Fruit fly (Drosophila melanogaster) whole organism, embryonic: ENCODE measurements around the gene Exd2.

Experiments
- Abd-B ChIP-seq: fragments of 200-800 bp; sonication (Bioruptor generic); optimal IDR thresholded peaks from 2 replicates; lab custom pipeline; 2018; ENCODE audit warnings: missing biosample characterization, mild to moderate bottlenecking, missing genetic modification characterization, moderate library complexity
- CG10462 ChIP-seq: fragments of 200-800 bp; sonication (Bioruptor generic); optimal IDR thresholded peaks from 2 replicates; lab custom pipeline; 2016; ENCODE audit warnings: missing biosample characterization, missing genetic modification characterization
- CG10979 ChIP-seq: fragments of 200-800 bp; sonication (Bioruptor generic); optimal IDR thresholded peaks from 2 replicates; lab custom pipeline; 2018; ENCODE audit warnings: missing biosample characterization, mild to moderate bottlenecking, missing genetic modification characterization, moderate library complexity
- CG12071 ChIP-seq: fragments of 200-800 bp; sonication (Bioruptor generic); optimal IDR thresholded peaks from 3 replicates; lab custom pipeline; 2018; ENCODE audit warnings: missing biosample characterization, mild to moderate bottlenecking, missing genetic modification characterization
- CG12299 ChIP-seq: fragments of 200-800 bp; sonication (Bioruptor generic); optimal IDR thresholded peaks from 2 replicates; lab custom pipeline; 2018; ENCODE audit warnings: missing biosample characterization, mild to moderate bottlenecking, missing genetic modification characterization
- CG14965 ChIP-seq: fragments of 200-800 bp; sonication (Bioruptor generic); optimal IDR thresholded peaks from 2 replicates; lab custom pipeline; 2016; ENCODE audit warnings: missing biosample characterization, missing genetic modification characterization, borderline replicate concordance
- CG1529 ChIP-seq: fragments of 200-800 bp; sonication (Bioruptor generic); optimal IDR thresholded peaks from 3 replicates; lab custom pipeline; 2018; ENCODE audit warnings: missing biosample characterization, missing genetic modification characterization
- CG16813 ChIP-seq: fragments of 200-800 bp; sonication (Bioruptor generic); IDR thresholded peaks from 3 replicates; pipeline ENCODE4 v1.3.6; 2022; ENCODE audit warnings: missing biosample characterization, missing genetic modification characterization; ENCODE audit not compliant: partially characterized antibody
- CG17802 ChIP-seq: fragments of 200-800 bp; sonication (Bioruptor generic); optimal IDR thresholded peaks from 2 replicates; lab custom pipeline; 2018; ENCODE audit warnings: missing biosample characterization, mild to moderate bottlenecking, missing genetic modification characterization, moderate library complexity
- CG18764 ChIP-seq: fragments of 200-800 bp; sonication (Bioruptor generic); optimal IDR thresholded peaks from 3 replicates; lab custom pipeline; 2016; ENCODE audit warnings: missing biosample characterization, missing genetic modification characterization
- CG2129 ChIP-seq: fragments of 200-800 bp; sonication (Bioruptor generic); IDR thresholded peaks from 2 replicates; pipeline ENCODE4 v1.3.6; 2022; ENCODE audit warnings: missing biosample characterization, missing genetic modification characterization; ENCODE audit not compliant: partially characterized antibody
- CG3163 ChIP-seq: fragments of 200-800 bp; sonication (Bioruptor generic); optimal IDR thresholded peaks from 3 replicates; lab custom pipeline; 2016; ENCODE audit warnings: missing biosample characterization, missing genetic modification characterization
- CG3407 ChIP-seq: fragments of 200-800 bp; sonication (Bioruptor generic); optimal IDR thresholded peaks from 2 replicates; lab custom pipeline; 2018; ENCODE audit warnings: missing biosample characterization, mild to moderate bottlenecking, missing genetic modification characterization
- CG3726 ChIP-seq: fragments of 200-800 bp; sonication (Bioruptor generic); IDR thresholded peaks from 3 replicates; pipeline ENCODE4, ENCODE4 v1.3.6; 2022; ENCODE audit warnings: missing biosample characterization, missing genetic modification characterization
- CG43689 ChIP-seq: fragments of 200-800 bp; sonication (Bioruptor generic); IDR thresholded peaks from 2 replicates; pipeline ENCODE4 v1.3.6; 2022; ENCODE audit warnings: missing biosample characterization, missing genetic modification characterization
- CG4820 ChIP-seq: fragments of 200-800 bp; sonication (Bioruptor generic); optimal IDR thresholded peaks from 3 replicates; lab custom pipeline; 2016; ENCODE audit warnings: missing biosample characterization, missing genetic modification characterization
- CG5245 ChIP-seq: fragments of 200-800 bp; sonication (Bioruptor generic); optimal IDR thresholded peaks from 3 replicates; lab custom pipeline; 2016; ENCODE audit warnings: missing biosample characterization, missing genetic modification characterization
- CG7271 ChIP-seq: fragments of 200-800 bp; sonication (Bioruptor generic); optimal IDR thresholded peaks from 2 replicates; lab custom pipeline; 2018; ENCODE audit warnings: missing biosample characterization, mild to moderate bottlenecking, missing genetic modification characterization, moderate library complexity
- CG7963 ChIP-seq: fragments of 200-800 bp; sonication (Bioruptor generic); IDR thresholded peaks from 3 replicates; pipeline ENCODE4 v1.3.6; 2022; ENCODE audit warnings: missing biosample characterization, missing genetic modification characterization; ENCODE audit not compliant: partially characterized antibody
- CG7987 ChIP-seq: fragments of 200-800 bp; sonication (Bioruptor generic); optimal IDR thresholded peaks from 2 replicates; lab custom pipeline; 2018; ENCODE audit warnings: missing biosample characterization, mild to moderate bottlenecking, missing genetic modification characterization, moderate library complexity
- CG8478 ChIP-seq: fragments of >200 bp; optimal IDR thresholded peaks from 2 replicates; lab custom pipeline; 2018
- CG8924 ChIP-seq: fragments of 200-800 bp; optimal IDR thresholded peaks from 3 replicates; lab custom pipeline; 2019; ENCODE audit warnings: missing biosample characterization, mild to moderate bottlenecking, missing genetic modification characterization, moderate library complexity
- HmgD ChIP-seq: fragments of 200-800 bp; sonication (Bioruptor generic); optimal IDR thresholded peaks from 3 replicates; lab custom pipeline; 2016; ENCODE audit warnings: missing biosample characterization, missing genetic modification characterization
- Hr51 ChIP-seq, 2 experiments: fragments of 200-800 bp; sonication (Bioruptor generic); optimal IDR thresholded peaks; 2 replicates in 1 of 2; 3 replicates in 1 of 2; lab custom pipeline; 2016 to 2018; ENCODE audit warnings: missing biosample characterization in 2 of 2, missing genetic modification characterization in 2 of 2, mild to moderate bottlenecking in 1 of 2, moderate library complexity in 1 of 2
- Lim3 ChIP-seq: fragments of 200-800 bp; sonication (Bioruptor generic); IDR thresholded peaks from 2 replicates; pipeline ENCODE4 v1.3.6; 2022; ENCODE audit warnings: missing biosample characterization, missing genetic modification characterization
- Med ChIP-seq: fragments of 200-800 bp; sonication (Bioruptor generic); peaks from one replicate; lab custom pipeline; 2016; ENCODE audit warnings: missing biosample characterization, missing genetic modification characterization, mild to moderate bottlenecking, inconsistent platforms, moderate library complexity
- NK7.1 ChIP-seq: fragments of 200-800 bp; sonication (Bioruptor generic); optimal IDR thresholded peaks from 3 replicates; lab custom pipeline; 2016; ENCODE audit warnings: missing biosample characterization, missing genetic modification characterization
- Rx ChIP-seq: fragments of 200-800 bp; sonication (Bioruptor generic); IDR thresholded peaks from 2 replicates; pipeline ENCODE4 v1.3.6; 2022; ENCODE audit warnings: missing biosample characterization, missing genetic modification characterization
- Spps ChIP-seq: fragments of 200-800 bp; sonication (Bioruptor generic); optimal IDR thresholded peaks from 2 replicates; lab custom pipeline; 2018; ENCODE audit warnings: missing biosample characterization, mild to moderate bottlenecking, missing genetic modification characterization
- Taf1 ChIP-seq: fragments of 200-800 bp; sonication (Bioruptor generic); IDR thresholded peaks from 2 replicates; pipeline ENCODE4 v1.3.6; 2022; ENCODE audit warnings: missing biosample characterization, missing genetic modification characterization
- Usf ChIP-seq: fragments of 200-800 bp; sonication (Bioruptor generic); optimal IDR thresholded peaks from 2 replicates; lab custom pipeline; 2017; ENCODE audit warnings: missing genotype, missing biosample characterization, missing genetic modification characterization
- az2 ChIP-seq: fragments of 200-800 bp; sonication (Bioruptor generic); optimal IDR thresholded peaks from 3 replicates; lab custom pipeline; 2016; ENCODE audit warnings: missing biosample characterization, missing genetic modification characterization
- bcd ChIP-seq: fragments of 200-800 bp; sonication (Bioruptor generic); optimal IDR thresholded peaks from 2 replicates; lab custom pipeline; 2017; ENCODE audit warnings: missing biosample characterization, mild to moderate bottlenecking, missing genetic modification characterization
- chif ChIP-seq, 2 experiments: fragments of 200-800 bp; sonication (Bioruptor generic); optimal IDR thresholded peaks; 3 replicates each; lab custom pipeline; 2016; ENCODE audit warnings: missing biosample characterization in 2 of 2, missing genetic modification characterization in 2 of 2
- dm ChIP-seq: fragments of 200-800 bp; sonication (Bioruptor generic); optimal IDR thresholded peaks from 3 replicates; lab custom pipeline; 2016; ENCODE audit warnings: missing biosample characterization, missing genetic modification characterization
- dmrt99B ChIP-seq: fragments of 200-800 bp; sonication (Bioruptor generic); optimal IDR thresholded peaks from 2 replicates; lab custom pipeline; 2018; ENCODE audit warnings: missing biosample characterization, mild to moderate bottlenecking, missing genetic modification characterization, moderate library complexity
- ewg ChIP-seq: fragments of 200-800 bp; sonication (Bioruptor generic); optimal IDR thresholded peaks from 3 replicates; lab custom pipeline; 2017; ENCODE audit warnings: mild to moderate bottlenecking, missing biosample characterization, missing genetic modification reagents, missing genetic modification characterization
- gt ChIP-seq: fragments of 200-800 bp; sonication (Bioruptor generic); IDR thresholded peaks from 2 replicates; pipeline ENCODE4 v1.3.6; 2022; ENCODE audit warnings: missing biosample characterization, missing genetic modification characterization
- hth ChIP-seq: fragments of >200 bp; optimal IDR thresholded peaks from 2 replicates; lab custom pipeline; 2017; ENCODE audit warnings: inconsistent platforms
- inv ChIP-seq: fragments of 200-800 bp; sonication (Bioruptor generic); IDR thresholded peaks from 2 replicates; pipeline ENCODE4 v1.3.6; 2022; ENCODE audit warnings: missing biosample characterization, missing genetic modification characterization; ENCODE audit not compliant: partially characterized antibody
- lbe ChIP-seq: fragments of 200-800 bp; sonication (Bioruptor generic); optimal IDR thresholded peaks from 2 replicates; lab custom pipeline; 2016; ENCODE audit warnings: missing biosample characterization, mild to moderate bottlenecking, missing genetic modification characterization
- mam ChIP-seq: fragments of 200-800 bp; sonication (Bioruptor generic); optimal IDR thresholded peaks from 3 replicates; lab custom pipeline; 2016; ENCODE audit warnings: missing biosample characterization, missing genetic modification characterization
- mld ChIP-seq: fragments of 200-800 bp; sonication (Bioruptor generic); IDR thresholded peaks from 3 replicates; pipeline ENCODE4 v1.3.6; 2022; ENCODE audit warnings: missing biosample characterization, missing genetic modification characterization; ENCODE audit not compliant: partially characterized antibody
- oc ChIP-seq: fragments of 200-800 bp; sonication (Bioruptor generic); optimal IDR thresholded peaks from 2 replicates; lab custom pipeline; 2018; ENCODE audit warnings: missing biosample characterization, mild to moderate bottlenecking, missing genetic modification characterization, moderate library complexity
- peb ChIP-seq: fragments of 200-800 bp; sonication (Bioruptor generic); IDR thresholded peaks from 2 replicates; pipeline ENCODE4 v1.3.6; 2022; ENCODE audit warnings: missing biosample characterization, missing genetic modification characterization
- rib ChIP-seq: fragments of 200-800 bp; sonication (Bioruptor generic); IDR thresholded peaks from 2 replicates; pipeline ENCODE4 v1.3.6; 2022; ENCODE audit warnings: missing biosample characterization, missing genetic modification characterization
- salm ChIP-seq: fragments of 200-800 bp; sonication (Bioruptor generic); optimal IDR thresholded peaks from 2 replicates; lab custom pipeline; 2018; ENCODE audit warnings: missing biosample characterization, mild to moderate bottlenecking, missing genetic modification characterization
- slou ChIP-seq: fragments of 200-800 bp; sonication (Bioruptor generic); optimal IDR thresholded peaks from 3 replicates; lab custom pipeline; 2016; ENCODE audit warnings: missing biosample characterization, missing genetic modification characterization
- so ChIP-seq: fragments of 200-800 bp; sonication (Bioruptor generic); IDR thresholded peaks from 3 replicates; pipeline ENCODE4 v1.3.6; 2022; ENCODE audit warnings: missing biosample characterization, missing genetic modification characterization
- usp ChIP-seq: fragments of >200 bp; optimal IDR thresholded peaks from 2 replicates; lab custom pipeline; 2017; ENCODE audit warnings: missing biosample characterization, missing genetic modification characterization

Exd2 gene

DNA sequence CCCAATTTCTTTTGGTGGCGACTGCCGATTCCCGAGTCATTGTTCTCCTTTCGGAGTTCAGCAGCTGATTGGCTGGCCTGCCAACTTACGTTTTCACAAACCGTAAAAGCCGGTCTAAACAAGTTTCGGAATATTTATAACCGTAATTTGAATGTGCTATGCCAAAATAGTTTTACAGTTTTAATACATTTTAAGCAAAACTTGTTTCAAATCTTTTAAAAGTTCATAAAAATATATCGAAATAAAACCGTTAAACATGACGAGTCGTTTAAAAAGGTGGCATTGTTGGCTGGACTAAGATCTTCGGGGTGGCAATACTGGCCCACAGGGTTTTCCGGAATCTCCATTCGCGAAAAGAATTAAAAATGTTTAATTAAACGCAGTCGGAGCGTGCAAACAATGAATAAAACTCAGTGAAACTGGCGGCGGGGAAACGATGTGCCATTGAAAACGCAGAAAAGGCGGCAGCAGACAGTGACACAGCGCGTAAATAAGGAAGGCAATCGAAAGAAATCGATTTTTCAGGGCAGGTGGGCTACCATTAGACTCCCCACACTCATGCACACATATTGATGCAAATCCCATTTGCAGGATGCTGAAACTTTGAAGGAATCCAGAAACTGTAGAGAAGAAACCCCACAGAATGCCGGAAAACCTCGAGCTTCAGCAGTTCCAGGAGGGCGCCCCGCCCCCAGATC is at the start of gene Exd2, which contains the start of gene CG5281 (continued):
- TF ChIP-seq so (GFP tag; lab: Robert Waterston, UW) (no peak; the same call in 2 of the 3 replicates), mld (GFP tag; lab: Robert Waterston, UW) (0 out of 3 replicates have a peak, but pooled peaks have one; percentile 14), CG10462 (GFP tag; lab: Kevin White, UChicago) (peak; percentile 77), CG2129 (no peak), CG16813 (GFP tag; lab: Robert Waterston, UW) (no peak), CG8924 (peak; percentile 38), CG3726 (no peak), inv (GFP tag; lab: Robert Waterston, UW) (no peak), Lim3 (GFP tag; lab: Robert Waterston, UW) (no peak), CG14965 (no peak), CG17802 (no peak), dmrt99B (tag; lab: Kevin White, UChicago) (no peak), CG12071 (GFP tag; lab: Kevin White, UChicago) (peak; percentile 26), CG1529 (peak; percentile 22), CG5245 (GFP tag; lab: Kevin White, UChicago) (peak; percentile 14), CG10979 (tag; lab: Kevin White, UChicago) (peak; percentile 43), CG43689 (GFP tag; lab: Robert Waterston, UW) (no peak), CG18764 (GFP tag; lab: Kevin White, UChicago) (peak; percentile 41), CG7963 (GFP tag; lab: Robert Waterston, UW) (no peak), slou (GFP tag; lab: Kevin White, UChicago) (no peak), lbe (no peak), Rx (GFP tag; lab: Robert Waterston, UW) (no peak), oc (tag; lab: Kevin White, UChicago) (no peak), salm (peak; percentile 2), az2 (GFP tag; lab: Kevin White, UChicago) (peak; percentile 26), Spps (tag; lab: Kevin White, UChicago) (peak; percentile 18), Hr51 (GFP tag; optimal IDR thresholded peaks at IDR 0.05; lab: Kevin White, UChicago) (peak; percentile 62 to 67), CG12299 (tag; lab: Kevin White, UChicago) (peak; percentile 39), Usf (GFP tag; lab: Kevin White, UChicago) (no peak), CG8478 (lab: Kevin White, UChicago) (no peak), Abd-B (GFP tag; lab: Kevin White, UChicago) (peak; percentile 53), hth (no peak), gt (no peak), Taf1 (GFP tag; lab: Robert Waterston, UW) (no peak), ewg (GFP tag; lab: Kevin White, UChicago) (peak; percentile 44), CG3163 (GFP tag; lab: Kevin White, UChicago) (peak; percentile 25), mam (GFP tag; lab: Kevin White, UChicago) (peak; percentile 44), HmgD (GFP tag; lab: Kevin White, UChicago) (no peak), Med (GFP tag; lab: Kevin White, UChicago) (peak; percentile 93), CG3407 (peak; percentile 49), CG7987 (GFP tag; lab: Kevin White, UChicago) (peak; percentile 20), dm (GFP tag; lab: Kevin White, UChicago) (peak; percentile 60), chif (GFP tag; optimal IDR thresholded peaks at IDR 0.05; lab: Kevin White, UChicago) (peak; percentile 41 to 59), rib (no peak), usp (GFP tag; lab: Kevin White, UChicago) (no peak), bcd (peak; percentile 39), peb (GFP tag; lab: Robert Waterston, UW) (no peak), CG4820 (GFP tag; lab: Kevin White, UChicago) (no peak), CG7271 (tag; lab: Kevin White, UChicago) (peak; percentile 7), NK7.1 (GFP tag; lab: Kevin White, UChicago) (peak; percentile 15)
